Worm (Caenorhabditis elegans): ENCODE data around the gene fut-5.

ce11 chrII:4683693-4684092, 16.2 kb upstream of the fut-5 start, which contains the start of gene sre-40:
- TF ChIP-seq ama-1 (optimal IDR thresholded peaks at IDR 0.05) (no peak), lin-39 (tag; optimal IDR thresholded peaks at IDR 0.05) (no peak), lir-3 (tag; optimal IDR thresholded peaks at IDR 0.05; ENCODE audit: poor library complexity) (no peak), blmp-1 (tag; optimal IDR thresholded peaks at IDR 0.05) (no peak), rnt-1 (tag; optimal IDR thresholded peaks at IDR 0.05) (no peak)

All from whole organism, L1 larva.